Fruit fly (Drosophila melanogaster): ENCODE results near the gene CG3407.

- TF ChIP-seq psq (optimal IDR thresholded peaks at IDR 0.05) (no peak), CG8478 (optimal IDR thresholded peaks at IDR 0.05) (no peak), EcR (GFP tag; optimal IDR thresholded peaks at IDR 0.05) (no peak), pan (optimal IDR thresholded peaks at IDR 0.05) (no peak), usp (GFP tag; optimal IDR thresholded peaks at IDR 0.05) (no peak), Dll (optimal IDR thresholded peaks at IDR 0.05) (no peak)
Observed at dm6 chr2L:3861388-3861787, 48.2 kb upstream of the CG3407 start.
